Worm (Caenorhabditis elegans) whole organism, early embryonic: ENCODE data around the gene Y42A5A.1.

Source experiments
- B0310.2 ChIP-seq: sonication (generic microtip); optimal IDR thresholded peaks from 2 replicates; lab custom pipeline; 2016; ENCODE audit warnings: mild to moderate bottlenecking, missing genetic modification characterization, missing compliant biosample characterization
- F13C5.2 ChIP-seq: sonication (generic microtip); optimal IDR thresholded peaks from 2 replicates; lab custom pipeline; 2017; ENCODE audit warnings: mild to moderate bottlenecking, missing genetic modification characterization, inconsistent platforms, missing compliant biosample characterization
- aly-1 ChIP-seq: sonication (generic microtip); optimal IDR thresholded peaks from 2 replicates; lab custom pipeline; 2016; ENCODE audit warnings: missing genetic modification characterization, missing compliant biosample characterization
- ama-1 ChIP-seq: fragments of 150-350 bp; optimal IDR thresholded peaks from 2 replicates; lab custom pipeline; 2014
- ceh-13 ChIP-seq: fragments of 200-800 bp; sonication (Bioruptor generic); optimal IDR thresholded peaks from 2 replicates; lab custom pipeline; 2018; ENCODE audit warnings: mild to moderate bottlenecking, missing genetic modification characterization, missing compliant biosample characterization
- ceh-36 ChIP-seq: sonication (generic microtip); optimal IDR thresholded peaks from 2 replicates; lab custom pipeline; 2016; ENCODE audit warnings: missing genetic modification characterization, inconsistent platforms, missing compliant biosample characterization
- ets-7 ChIP-seq: sonication (generic microtip); optimal IDR thresholded peaks from 2 replicates; lab custom pipeline; 2016; ENCODE audit warnings: missing genotype, missing genetic modification characterization, missing compliant biosample characterization
- flt-1 ChIP-seq: fragments of 200-800 bp; sonication (Bioruptor generic); IDR thresholded peaks from 2 replicates; pipeline ENCODE4 v1.3.6; 2022; ENCODE audit warnings: missing genetic modification characterization, missing compliant biosample characterization
- hmbx-1 ChIP-seq: sonication (generic microtip); optimal IDR thresholded peaks from 2 replicates; lab custom pipeline; 2016; ENCODE audit warnings: mild to moderate bottlenecking, missing genetic modification characterization, missing compliant biosample characterization
- hmg-4 ChIP-seq: fragments of 200-800 bp; sonication (Bioruptor generic); optimal IDR thresholded peaks from 2 replicates; lab custom pipeline; 2018; ENCODE audit warnings: mild to moderate bottlenecking, missing genetic modification characterization, missing compliant biosample characterization
- hnd-1 ChIP-seq: sonication (generic microtip); optimal IDR thresholded peaks from 2 replicates; lab custom pipeline; 2016; ENCODE audit warnings: missing genetic modification characterization, missing compliant biosample characterization
- pes-1 ChIP-seq: fragments of 200-800 bp; sonication (Bioruptor generic); IDR thresholded peaks from 2 replicates; pipeline ENCODE4 v1.3.6; 2022; ENCODE audit warnings: missing genetic modification reagents, missing genetic modification characterization, missing compliant biosample characterization
- scrt-1 ChIP-seq: fragments of 200-800 bp; sonication (Bioruptor generic); IDR thresholded peaks from 2 replicates; pipeline ENCODE4 v1.3.6; 2022; ENCODE audit warnings: missing genetic modification characterization, missing compliant biosample characterization
- sea-1 ChIP-seq: fragments of 200-800 bp; sonication (Bioruptor generic); conservative IDR thresholded peaks from 2 replicates; pipeline ENCODE4 v1.3.6; 2022; ENCODE audit warnings: missing genetic modification characterization, missing compliant biosample characterization
- tbx-11 ChIP-seq: fragments of 200-800 bp; sonication (Bioruptor generic); IDR thresholded peaks from 2 replicates; pipeline ENCODE4 v1.3.6; 2022; ENCODE audit warnings: missing genetic modification characterization, missing compliant biosample characterization
- tbx-37 ChIP-seq: fragments of 200-800 bp; sonication (Bioruptor generic); conservative IDR thresholded peaks from 2 replicates; pipeline ENCODE4 v1.3.6; 2022; ENCODE audit warnings: missing genetic modification reagents, missing genetic modification characterization, missing compliant biosample characterization
- tra-4 ChIP-seq: sonication (generic microtip); optimal IDR thresholded peaks from 2 replicates; lab custom pipeline; 2017; ENCODE audit warnings: missing genetic modification characterization, missing compliant biosample characterization

The Y42A5A.1 gene

DNA sequence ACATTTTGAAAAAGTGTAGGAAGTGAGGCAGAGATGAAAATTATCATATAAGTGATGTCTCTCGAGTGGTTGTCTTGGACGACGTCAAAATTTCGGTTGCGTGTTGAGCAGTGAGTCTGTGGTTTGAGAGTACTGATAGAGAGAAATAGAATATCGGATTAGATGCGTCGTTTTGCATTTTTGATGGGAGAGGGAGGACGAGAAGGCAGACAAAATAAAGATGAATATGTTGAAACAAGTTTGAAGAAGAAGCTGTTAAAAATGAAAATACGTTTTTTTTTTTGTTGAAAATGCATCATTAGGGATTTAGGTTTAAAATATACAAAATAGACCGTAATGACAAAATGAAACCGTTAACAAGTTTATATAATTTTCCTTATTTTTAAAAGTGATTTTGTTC, 24.6 kb upstream of the Y42A5A.1 start, which contains the start of gene T04C12.9:
Gene T04C12.9, minus strand, starts transcription at position 101 of the 400 bp plus-strand sequence.
- TF ChIP-seq ama-1 (lab: Kevin White, UChicago) (no peak), scrt-1 (no peak), hmbx-1 (tag; lab: Kevin White, UChicago) (no peak), F13C5.2 (no peak), pes-1 (no peak), ceh-13 (GFP tag; lab: Kevin White, UChicago) (no peak)

DNA sequence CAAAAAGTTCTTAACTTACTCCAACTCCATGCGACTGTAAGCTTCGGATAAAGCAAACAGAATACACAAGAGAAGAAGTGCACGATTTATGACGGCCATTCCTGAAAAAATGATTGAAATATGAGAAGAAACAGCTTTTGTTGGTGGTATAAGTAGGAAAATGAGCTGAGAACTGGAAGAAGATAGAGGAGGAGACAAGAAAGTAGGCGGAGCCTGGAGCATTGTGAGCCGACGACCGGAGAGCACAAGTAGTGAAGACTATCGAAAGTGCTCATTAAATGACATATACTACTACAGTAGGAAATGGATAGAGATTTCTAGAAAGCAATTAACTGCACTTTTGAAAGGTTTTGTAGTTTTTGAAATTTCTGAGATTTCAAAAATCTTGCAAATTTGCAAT, 22.2 kb upstream of the Y42A5A.1 start, which contains the start of gene nlp-80:
Gene nlp-80, minus strand, starts transcription at position 101 of the 400 bp plus-strand sequence.
- TF ChIP-seq ceh-13 (GFP tag; lab: Kevin White, UChicago) = no peak
- TF ChIP-seq hmbx-1 (tag; lab: Kevin White, UChicago) = no peak
- TF ChIP-seq tbx-37 (GFP tag; lab: Robert Waterston, UW) = no peak
- TF ChIP-seq sea-1 (GFP tag; lab: Robert Waterston, UW) = no peak
- TF ChIP-seq B0310.2 (tag; lab: Kevin White, UChicago) = no peak
- TF ChIP-seq scrt-1 = no peak
- no peak for TF ChIP-seq tbx-11 (GFP tag; lab: Robert Waterston, UW)
- TF ChIP-seq ama-1 (lab: Kevin White, UChicago) = no peak
- no peak for TF ChIP-seq tra-4 (tag; lab: Kevin White, UChicago)
- no peak for TF ChIP-seq hnd-1 (tag; lab: Kevin White, UChicago)
- TF ChIP-seq aly-1 (tag; lab: Kevin White, UChicago) = no peak
- TF ChIP-seq hmg-4 = no peak

DNA sequence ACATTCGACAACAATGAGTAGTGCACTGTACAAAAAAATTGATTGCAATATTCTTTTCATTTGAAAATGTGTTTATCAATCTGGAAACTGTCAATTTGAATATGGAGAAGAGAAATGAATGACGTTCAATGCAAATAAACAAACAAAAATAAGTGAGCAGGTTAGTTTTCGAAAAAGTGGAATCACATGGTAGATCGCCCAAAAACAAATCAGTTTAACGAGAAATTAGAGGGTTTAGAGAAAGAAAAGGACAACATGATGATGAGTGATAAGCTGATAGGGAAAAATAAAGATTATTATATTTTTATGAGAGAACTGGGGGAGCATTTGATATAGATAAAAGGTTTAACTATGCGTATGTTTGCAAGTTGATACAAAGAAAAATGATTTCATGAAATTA, 18.5 kb upstream of the Y42A5A.1 start, which contains the start of gene T04C12.8:
Gene T04C12.8, minus strand, starts transcription at position 82 of the 400 bp plus-strand sequence.
- no peak for TF ChIP-seq hnd-1 (tag; lab: Kevin White, UChicago)
- TF ChIP-seq sea-1 (GFP tag; lab: Robert Waterston, UW) = no peak
- TF ChIP-seq hmg-4 = no peak
- no peak for TF ChIP-seq ceh-36 (tag; lab: Kevin White, UChicago)
- no peak for TF ChIP-seq B0310.2 (tag; lab: Kevin White, UChicago)
- TF ChIP-seq F13C5.2 = no peak
- no peak for TF ChIP-seq tra-4 (tag; lab: Kevin White, UChicago)
- TF ChIP-seq tbx-11 (GFP tag; lab: Robert Waterston, UW) = no peak
- TF ChIP-seq ceh-13 (GFP tag; lab: Kevin White, UChicago) = no peak
- no peak for TF ChIP-seq ama-1 (lab: Kevin White, UChicago)
- TF ChIP-seq tbx-37 (GFP tag; lab: Robert Waterston, UW) = no peak
- TF ChIP-seq ets-7 (tag; lab: Kevin White, UChicago) = no peak
- no peak for TF ChIP-seq pes-1
- no peak for TF ChIP-seq aly-1 (tag; lab: Kevin White, UChicago)
- no peak for TF ChIP-seq scrt-1
- TF ChIP-seq hmbx-1 (tag; lab: Kevin White, UChicago) = no peak
- TF ChIP-seq flt-1 (GFP tag; lab: Robert Waterston, UW) = no peak

DNA sequence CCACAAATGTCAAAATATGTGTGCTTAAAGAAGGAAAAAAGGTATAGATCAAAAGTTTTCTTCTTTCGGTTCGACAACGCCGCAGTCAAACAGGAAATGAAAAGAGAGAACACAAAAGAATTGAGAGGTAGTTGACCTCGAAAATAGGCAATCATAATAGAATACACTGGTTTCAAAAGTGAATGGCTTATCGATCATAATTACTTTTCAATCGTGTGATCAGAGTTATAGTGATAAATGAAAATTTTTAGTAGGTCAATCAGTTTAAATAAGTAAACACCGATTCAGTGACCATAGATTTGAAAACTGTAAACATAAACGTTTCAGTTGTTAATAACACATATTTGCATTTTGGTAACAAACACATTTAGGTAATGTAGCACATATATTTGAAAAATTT, 17.4 kb upstream of the Y42A5A.1 start:
- no peak for TF ChIP-seq ama-1 (lab: Kevin White, UChicago)
- TF ChIP-seq hnd-1 (tag; lab: Kevin White, UChicago) = no peak
- no peak for TF ChIP-seq ceh-36 (tag; lab: Kevin White, UChicago)
- no peak for TF ChIP-seq F13C5.2
- no peak for TF ChIP-seq sea-1 (GFP tag; lab: Robert Waterston, UW)
- TF ChIP-seq B0310.2 (tag; lab: Kevin White, UChicago) = no peak
- no peak for TF ChIP-seq tbx-37 (GFP tag; lab: Robert Waterston, UW)
- TF ChIP-seq pes-1 = no peak
- no peak for TF ChIP-seq scrt-1
- no peak for TF ChIP-seq hmg-4
- no peak for TF ChIP-seq ets-7 (tag; lab: Kevin White, UChicago)
- no peak for TF ChIP-seq hmbx-1 (tag; lab: Kevin White, UChicago)
- TF ChIP-seq aly-1 (tag; lab: Kevin White, UChicago) = no peak
- TF ChIP-seq flt-1 (GFP tag; lab: Robert Waterston, UW) = no peak

DNA sequence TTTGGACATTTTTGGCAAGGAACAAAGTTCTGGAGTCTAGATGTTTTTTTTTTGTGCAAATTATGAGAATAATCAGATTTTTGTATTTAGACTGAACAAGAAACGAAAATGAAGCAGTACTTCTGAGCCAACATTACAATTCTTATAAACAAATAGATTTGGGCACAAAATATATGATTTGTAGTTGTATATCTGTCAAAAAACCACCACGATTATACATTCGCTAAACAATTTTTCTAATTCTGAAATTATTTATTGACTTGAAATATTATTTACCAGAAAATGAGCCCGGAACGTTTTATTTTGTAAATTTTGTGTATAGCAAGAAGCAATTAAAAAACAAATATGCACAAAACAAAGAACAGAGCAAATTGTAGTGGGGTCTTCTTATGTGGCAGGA, 16.3 kb upstream of the Y42A5A.1 start:
- TF ChIP-seq hnd-1 (tag; lab: Kevin White, UChicago) (no peak), aly-1 (tag; lab: Kevin White, UChicago) (no peak), F13C5.2 (no peak), flt-1 (GFP tag; lab: Robert Waterston, UW) (no peak), sea-1 (GFP tag; lab: Robert Waterston, UW) (no peak), tra-4 (tag; lab: Kevin White, UChicago) (no peak), ceh-13 (GFP tag; lab: Kevin White, UChicago) (no peak), hmg-4 (no peak), hmbx-1 (tag; lab: Kevin White, UChicago) (no peak), ets-7 (tag; lab: Kevin White, UChicago) (no peak)

DNA sequence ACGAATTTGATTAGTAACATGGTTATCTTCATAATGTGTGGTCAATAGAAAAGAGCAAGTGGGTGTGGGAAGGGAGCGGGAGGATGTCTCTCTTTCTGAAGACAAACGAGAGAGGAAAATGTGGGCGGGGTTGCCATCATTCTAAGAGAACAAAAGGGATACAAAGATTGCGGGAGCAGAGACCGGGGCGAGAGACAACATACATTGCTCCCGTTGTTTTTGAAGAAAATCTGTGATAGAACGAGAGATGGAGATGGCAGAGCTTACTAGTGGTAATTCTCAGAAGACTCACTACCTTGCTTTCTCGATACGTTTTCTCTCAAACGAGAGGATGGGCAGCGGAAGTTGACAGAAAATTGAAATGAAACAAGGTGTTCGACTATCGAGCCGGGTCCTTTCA, 14.4 kb upstream of the Y42A5A.1 start:
- TF ChIP-seq hmg-4 (no peak), sea-1 (GFP tag; lab: Robert Waterston, UW) (no peak)

DNA sequence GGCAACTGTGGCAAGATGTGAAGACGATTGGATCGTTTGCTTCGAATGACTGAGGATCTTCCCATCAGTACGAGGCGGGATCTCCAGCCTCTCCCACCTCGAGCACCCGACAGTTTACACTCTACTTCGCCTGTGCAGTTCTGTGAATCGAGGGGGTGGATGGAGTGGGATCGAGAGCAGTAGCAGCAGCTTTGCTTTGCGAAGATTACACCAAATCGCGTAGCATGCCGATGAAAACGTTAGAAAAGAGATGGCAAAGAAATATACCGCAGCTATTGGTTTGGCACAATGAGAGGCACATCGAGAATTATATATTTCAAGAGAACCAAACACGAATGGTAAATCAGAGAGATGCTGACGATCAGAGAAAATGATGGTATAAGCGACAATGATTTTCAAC, 13.3 kb upstream of the Y42A5A.1 start, which contains the start of gene act-3:
Gene act-3, minus strand, starts transcription at position 51 of the 400 bp plus-strand sequence.
- TF ChIP-seq hnd-1 (tag; lab: Kevin White, UChicago) (no peak), pes-1 (no peak), sea-1 (GFP tag; lab: Robert Waterston, UW) (no peak), B0310.2 (tag; lab: Kevin White, UChicago) (no peak), ceh-13 (GFP tag; lab: Kevin White, UChicago) (no peak), aly-1 (tag; lab: Kevin White, UChicago) (no peak), hmg-4 (no peak), ceh-36 (tag; lab: Kevin White, UChicago) (no peak), F13C5.2 (no peak), ets-7 (tag; lab: Kevin White, UChicago) (no peak), tbx-11 (GFP tag; lab: Robert Waterston, UW) (no peak), tra-4 (tag; lab: Kevin White, UChicago) (no peak), ama-1 (lab: Kevin White, UChicago) (no peak)
